Fruit fly (Drosophila melanogaster): ENCODE measurements around the gene up.
A peak's percentile ranks its signal among the peaks of the same experiment; 100 is the strongest.

up gene

DNA sequence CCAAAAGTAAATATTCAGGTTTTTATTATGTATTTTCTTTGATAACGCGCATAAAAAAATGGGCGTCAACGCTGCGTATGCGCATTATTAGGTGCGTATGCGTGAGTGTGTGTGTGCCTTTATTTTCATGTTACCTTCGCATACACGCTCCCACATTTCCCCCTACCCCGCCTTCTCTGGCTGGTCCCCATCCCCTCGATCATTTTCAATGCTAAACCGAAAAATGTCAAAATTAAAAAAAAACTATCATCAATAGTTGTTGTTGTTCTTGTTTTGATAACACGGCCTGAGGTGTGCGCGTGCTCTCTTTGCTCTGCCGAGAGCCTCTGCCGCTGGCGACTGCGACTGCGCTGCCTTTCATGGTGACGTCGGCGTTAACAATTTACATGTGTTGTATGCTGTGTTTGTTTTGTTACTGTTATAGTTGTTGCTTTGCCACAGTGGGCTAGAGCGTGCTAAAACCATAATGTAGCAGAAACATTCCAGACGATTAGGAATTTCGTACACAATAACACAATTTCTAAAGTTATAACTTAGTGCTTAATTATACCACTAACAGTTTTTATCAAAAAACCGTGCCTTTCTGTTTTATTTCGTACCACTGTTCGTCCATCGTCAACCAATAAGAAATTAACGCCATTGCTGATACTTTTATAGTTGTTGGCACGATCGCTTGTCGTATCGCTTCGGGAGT, 37.8 kb upstream of the up start (continued):
- TF ChIP-seq CG12659 (GFP tag; optimal IDR thresholded peaks at IDR 0.05) = peak; percentile 99
- peak; percentile 98 for TF ChIP-seq repo (GFP tag; optimal IDR thresholded peaks at IDR 0.05)
- TF ChIP-seq Atf6 (GFP tag; IDR thresholded peaks at IDR 0.05) = peak; percentile 99
- peak; percentile 93 for TF ChIP-seq TFAM (GFP tag; optimal IDR thresholded peaks at IDR 0.05)
- peak; percentile 97 for TF ChIP-seq CG12942 (GFP tag; optimal IDR thresholded peaks at IDR 0.05)
- TF ChIP-seq CG18476 (GFP tag; optimal IDR thresholded peaks at IDR 0.05) = peak; percentile 98
- peak; percentile 99 for TF ChIP-seq ken (GFP tag; IDR thresholded peaks at IDR 0.05)
- peak; percentile 97 for TF ChIP-seq CG6683 (GFP tag; optimal IDR thresholded peaks at IDR 0.05)
- TF ChIP-seq ham (GFP tag; IDR thresholded peaks at IDR 0.05) = peak; percentile 95
- peak; percentile 98 for TF ChIP-seq CG16779 (GFP tag; IDR thresholded peaks at IDR 0.05)
- TF ChIP-seq salm (tag; optimal IDR thresholded peaks at IDR 0.05) = peak; percentile 99
- peak; percentile 99 for TF ChIP-seq Hsf (GFP tag; optimal IDR thresholded peaks at IDR 0.05)
- TF ChIP-seq Sry-β (GFP tag; optimal IDR thresholded peaks at IDR 0.05) = peak; percentile 72
- peak; percentile 98 for TF ChIP-seq onecut (GFP tag; IDR thresholded peaks at IDR 0.05)
- peak; percentile 96 for TF ChIP-seq p53 (GFP tag; optimal IDR thresholded peaks at IDR 0.05)
- TF ChIP-seq cas (GFP tag; IDR thresholded peaks at IDR 0.05) = peak; percentile 97
- TF ChIP-seq tup (GFP tag; optimal IDR thresholded peaks at IDR 0.05) = peak; percentile 98
- TF ChIP-seq Sox100B (GFP tag; optimal IDR thresholded peaks at IDR 0.05) = peak; percentile 98
- peak; percentile 95 for TF ChIP-seq Nf-YB (GFP tag; optimal IDR thresholded peaks at IDR 0.05)
- TF ChIP-seq CG14860 (GFP tag; IDR thresholded peaks at IDR 0.05; ENCODE audit: partially characterized antibody) = peak; percentile 67; the same call in 2 of the 3 replicates
- TF ChIP-seq stwl (tag; optimal IDR thresholded peaks at IDR 0.05) = peak; percentile 52
- TF ChIP-seq Ptx1 (GFP tag; IDR thresholded peaks at IDR 0.05) = peak; percentile 99
- peak; percentile 93 for TF ChIP-seq Bdp1 (GFP tag; optimal IDR thresholded peaks at IDR 0.05)
- TF ChIP-seq CG5953 (GFP tag; IDR thresholded peaks at IDR 0.05) = peak; percentile 99
- TF ChIP-seq seq (GFP tag; IDR thresholded peaks at IDR 0.05) = peak; percentile 99
- peak; percentile 93 for TF ChIP-seq CG11560 (tag; IDR thresholded peaks at IDR 0.05)
- peak; percentile 98 for TF ChIP-seq NK7.1 (GFP tag; optimal IDR thresholded peaks at IDR 0.05)
- TF ChIP-seq Nf-YA (GFP tag; IDR thresholded peaks at IDR 0.05) = peak; percentile 98
- peak; percentile 98 for TF ChIP-seq CG30403 (GFP tag; optimal IDR thresholded peaks at IDR 0.05)
- TF ChIP-seq CG10267 (tag; optimal IDR thresholded peaks at IDR 0.05) = peak; percentile 95
- TF ChIP-seq CG2202 (tag; optimal IDR thresholded peaks at IDR 0.05) = peak; percentile 97
- peak; percentile 99 for TF ChIP-seq Oaz (GFP tag; IDR thresholded peaks at IDR 0.05)
- peak; percentile 99 for TF ChIP-seq Oli (tag; optimal IDR thresholded peaks at IDR 0.05)
- peak; percentile 99 for TF ChIP-seq tgo (GFP tag; IDR thresholded peaks at IDR 0.05)
- no peak for TF ChIP-seq Lpt (GFP tag; optimal IDR thresholded peaks at IDR 0.05)
- peak; percentile 86 for TF ChIP-seq grn (GFP tag; optimal IDR thresholded peaks at IDR 0.05)
- TF ChIP-seq sd (tag; optimal IDR thresholded peaks at IDR 0.05) = peak; percentile 98
- TF ChIP-seq CG11723 (GFP tag; optimal IDR thresholded peaks at IDR 0.05) = peak; percentile 97
- peak; percentile 97 for TF ChIP-seq CG4328 (GFP tag; optimal IDR thresholded peaks at IDR 0.05)
- TF ChIP-seq Myb (GFP tag; optimal IDR thresholded peaks at IDR 0.05) = peak; percentile 91
- peak; percentile 99 for TF ChIP-seq ase (GFP tag; IDR thresholded peaks at IDR 0.05)
- peak; percentile 99 for TF ChIP-seq chm (GFP tag; IDR thresholded peaks at IDR 0.05)
- no peak for TF ChIP-seq D (optimal IDR thresholded peaks at IDR 0.05)
- TF ChIP-seq D (GFP tag; optimal IDR thresholded peaks at IDR 0.05) = peak; percentile 99
- TF ChIP-seq pita (GFP tag; optimal IDR thresholded peaks at IDR 0.05) = no peak
- TF ChIP-seq dmrt11E (tag; optimal IDR thresholded peaks at IDR 0.05) = peak; percentile 93
- TF ChIP-seq CG3847 (GFP tag; IDR thresholded peaks at IDR 0.05) = peak; percentile 99
- TF ChIP-seq al (GFP tag; IDR thresholded peaks at IDR 0.05) = peak; percentile 98
- TF ChIP-seq CG8281 (tag; optimal IDR thresholded peaks at IDR 0.05) = peak; percentile 92
- TF ChIP-seq cad (GFP tag; optimal IDR thresholded peaks at IDR 0.05) = no peak
- TF ChIP-seq Blimp-1 (GFP tag; optimal IDR thresholded peaks at IDR 0.05) = peak; percentile 98
